Worm (Caenorhabditis elegans) whole organism, early embryonic: ENCODE data around the gene cyp-35A1.
"Not testable (repeated sequence)": the region's sequence is repeated elsewhere in the genome, so short reads cannot be mapped to it uniquely, and the experiment has no call there.

Source experiments
- B0310.2 ChIP-seq: sonication (generic microtip); optimal IDR thresholded peaks from 2 replicates; lab custom pipeline; 2016; ENCODE audit warnings: mild to moderate bottlenecking, missing genetic modification characterization, missing compliant biosample characterization
- F13C5.2 ChIP-seq: sonication (generic microtip); optimal IDR thresholded peaks from 2 replicates; lab custom pipeline; 2017; ENCODE audit warnings: mild to moderate bottlenecking, missing genetic modification characterization, inconsistent platforms, missing compliant biosample characterization
- aly-1 ChIP-seq: sonication (generic microtip); optimal IDR thresholded peaks from 2 replicates; lab custom pipeline; 2016; ENCODE audit warnings: missing genetic modification characterization, missing compliant biosample characterization
- ama-1 ChIP-seq: fragments of 150-350 bp; optimal IDR thresholded peaks from 2 replicates; lab custom pipeline; 2014
- ceh-13 ChIP-seq: fragments of 200-800 bp; sonication (Bioruptor generic); optimal IDR thresholded peaks from 2 replicates; lab custom pipeline; 2018; ENCODE audit warnings: mild to moderate bottlenecking, missing genetic modification characterization, missing compliant biosample characterization
- ceh-36 ChIP-seq: sonication (generic microtip); optimal IDR thresholded peaks from 2 replicates; lab custom pipeline; 2016; ENCODE audit warnings: missing genetic modification characterization, inconsistent platforms, missing compliant biosample characterization
- ets-7 ChIP-seq: sonication (generic microtip); optimal IDR thresholded peaks from 2 replicates; lab custom pipeline; 2016; ENCODE audit warnings: missing genotype, missing genetic modification characterization, missing compliant biosample characterization
- flt-1 ChIP-seq: fragments of 200-800 bp; sonication (Bioruptor generic); IDR thresholded peaks from 2 replicates; pipeline ENCODE4 v1.3.6; 2022; ENCODE audit warnings: missing genetic modification characterization, missing compliant biosample characterization
- hmbx-1 ChIP-seq: sonication (generic microtip); optimal IDR thresholded peaks from 2 replicates; lab custom pipeline; 2016; ENCODE audit warnings: mild to moderate bottlenecking, missing genetic modification characterization, missing compliant biosample characterization
- hmg-4 ChIP-seq: fragments of 200-800 bp; sonication (Bioruptor generic); optimal IDR thresholded peaks from 2 replicates; lab custom pipeline; 2018; ENCODE audit warnings: mild to moderate bottlenecking, missing genetic modification characterization, missing compliant biosample characterization
- hnd-1 ChIP-seq: sonication (generic microtip); optimal IDR thresholded peaks from 2 replicates; lab custom pipeline; 2016; ENCODE audit warnings: missing genetic modification characterization, missing compliant biosample characterization
- pes-1 ChIP-seq: fragments of 200-800 bp; sonication (Bioruptor generic); IDR thresholded peaks from 2 replicates; pipeline ENCODE4 v1.3.6; 2022; ENCODE audit warnings: missing genetic modification reagents, missing genetic modification characterization, missing compliant biosample characterization
- scrt-1 ChIP-seq: fragments of 200-800 bp; sonication (Bioruptor generic); IDR thresholded peaks from 2 replicates; pipeline ENCODE4 v1.3.6; 2022; ENCODE audit warnings: missing genetic modification characterization, missing compliant biosample characterization
- sea-1 ChIP-seq: fragments of 200-800 bp; sonication (Bioruptor generic); conservative IDR thresholded peaks from 2 replicates; pipeline ENCODE4 v1.3.6; 2022; ENCODE audit warnings: missing genetic modification characterization, missing compliant biosample characterization
- tbx-11 ChIP-seq: fragments of 200-800 bp; sonication (Bioruptor generic); IDR thresholded peaks from 2 replicates; pipeline ENCODE4 v1.3.6; 2022; ENCODE audit warnings: missing genetic modification characterization, missing compliant biosample characterization
- tbx-37 ChIP-seq: fragments of 200-800 bp; sonication (Bioruptor generic); conservative IDR thresholded peaks from 2 replicates; pipeline ENCODE4 v1.3.6; 2022; ENCODE audit warnings: missing genetic modification reagents, missing genetic modification characterization, missing compliant biosample characterization
- tra-4 ChIP-seq: sonication (generic microtip); optimal IDR thresholded peaks from 2 replicates; lab custom pipeline; 2017; ENCODE audit warnings: missing genetic modification characterization, missing compliant biosample characterization

The cyp-35A1 gene

DNA sequence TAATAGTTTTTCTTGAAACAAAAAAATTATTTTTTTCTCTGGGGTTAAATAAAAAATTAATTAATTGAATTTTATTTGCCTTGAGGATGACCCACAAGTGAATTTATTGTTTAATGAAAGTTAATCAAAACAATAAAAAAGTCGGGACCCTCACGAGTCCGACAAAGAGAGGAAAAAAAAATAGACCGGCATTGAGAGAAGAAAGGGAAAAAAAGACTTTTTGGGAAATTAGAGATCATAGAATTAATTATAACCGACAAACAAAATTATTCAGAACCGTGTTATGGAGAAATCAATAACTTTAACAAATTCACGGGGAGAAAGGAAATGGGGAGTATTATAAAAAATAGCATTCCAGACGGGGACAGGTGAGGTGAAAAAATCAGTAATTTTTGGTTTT, 24.4 kb downstream of the cyp-35A1 start, which contains the start of gene F10G2.7:
Gene F10G2.7 (minus strand): TSS at position 101 of the 400 bp plus-strand sequence.
- TF ChIP-seq tbx-11 (GFP tag; lab: Robert Waterston, UW); F13C5.2 (tag; lab: Kevin White, UChicago); ceh-13 (GFP tag; lab: Kevin White, UChicago): not testable (repeated sequence)

DNA sequence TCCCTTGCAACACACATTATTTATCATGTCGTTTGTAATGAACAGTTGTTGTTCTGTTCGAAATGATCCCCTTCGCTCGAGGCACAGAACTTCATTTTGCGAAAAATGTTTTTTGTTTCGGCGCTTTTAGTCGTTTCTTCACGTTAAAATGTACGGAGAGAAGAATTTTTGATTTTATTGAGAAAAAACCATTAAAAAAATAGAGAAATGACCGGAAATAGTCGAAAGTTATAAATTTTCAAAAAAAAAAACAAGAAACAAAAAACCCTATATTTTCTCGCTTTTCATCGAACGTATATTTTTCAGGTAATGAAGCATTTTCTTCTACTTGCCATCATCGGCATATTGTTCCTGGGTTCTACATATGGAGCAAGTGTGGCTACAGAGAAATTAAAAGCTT, 29.3 kb downstream of the cyp-35A1 start, which contains the start of gene F10G2.1:
Gene F10G2.1 (plus strand): TSS at position 301 of the 400 bp plus-strand sequence.
- no peak for TF ChIP-seq ceh-36 (tag; lab: Kevin White, UChicago)
- no peak for TF ChIP-seq ama-1 (lab: Kevin White, UChicago)
- no peak for TF ChIP-seq tbx-37 (GFP tag; lab: Robert Waterston, UW)
- no peak for TF ChIP-seq hnd-1
- TF ChIP-seq tbx-11 (GFP tag; lab: Robert Waterston, UW), result no peak
- no peak for TF ChIP-seq pes-1 (GFP tag; lab: Robert Waterston, UW)
- no peak for TF ChIP-seq sea-1
- no peak for TF ChIP-seq scrt-1 (GFP tag; lab: Robert Waterston, UW)
- no peak for TF ChIP-seq ceh-13 (GFP tag; lab: Kevin White, UChicago)
- TF ChIP-seq aly-1, result no peak

DNA sequence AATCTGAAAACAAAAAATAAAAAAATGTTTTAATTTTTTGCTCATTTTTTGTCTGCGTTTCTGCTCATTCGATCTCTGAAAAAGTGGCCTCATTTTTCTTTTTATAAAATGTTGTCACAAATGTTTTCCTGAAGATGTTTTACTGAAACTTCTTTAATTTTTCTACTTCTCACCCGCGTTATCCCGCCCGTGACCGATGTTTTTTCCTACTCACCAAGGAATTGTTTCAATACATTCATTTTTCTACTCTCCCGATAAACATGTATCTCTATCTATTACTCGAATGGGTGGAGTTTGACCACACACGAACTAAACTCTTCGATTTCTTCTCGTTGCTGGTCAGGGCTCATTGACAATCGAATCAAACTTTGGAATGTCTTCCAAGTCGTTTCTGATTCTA, 30.7 kb downstream of the cyp-35A1 start, which contains the start of gene F10G2.2:
Gene F10G2.2 (plus strand): TSS at position 301 of the 400 bp plus-strand sequence.
- TF ChIP-seq F13C5.2 (tag; lab: Kevin White, UChicago), result no peak
- TF ChIP-seq B0310.2 (tag; lab: Kevin White, UChicago), result no peak
- no peak for TF ChIP-seq hmg-4 (GFP tag; lab: Kevin White, UChicago)
- no peak for TF ChIP-seq ceh-13 (GFP tag; lab: Kevin White, UChicago)
- TF ChIP-seq ama-1 (lab: Kevin White, UChicago), result no peak
- no peak for TF ChIP-seq tra-4
- TF ChIP-seq tbx-37 (GFP tag; lab: Robert Waterston, UW), result no peak

DNA sequence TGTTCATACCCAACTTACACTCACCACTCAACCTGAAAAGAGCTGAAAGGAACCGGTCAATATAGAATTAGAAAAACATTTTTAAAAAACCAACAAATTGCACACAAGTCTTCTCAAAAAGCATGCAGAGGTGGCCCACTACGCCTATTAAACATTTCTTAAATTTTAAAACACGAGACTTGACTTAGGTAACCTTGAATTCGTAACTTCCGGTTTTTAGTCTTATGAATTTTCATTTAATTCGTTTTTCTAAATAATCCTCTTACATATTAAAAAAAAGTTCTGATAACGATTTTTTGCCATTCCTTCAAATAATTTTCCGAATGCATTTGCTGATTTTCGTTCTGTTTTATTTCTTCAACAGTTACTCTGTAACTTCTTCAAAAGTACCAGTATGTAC, 33.5 kb downstream of the cyp-35A1 start, which contains the start of gene clec-7:
Gene clec-7 (plus strand): TSS at position 301 of the 400 bp plus-strand sequence.
- no peak for TF ChIP-seq tra-4
- no peak for TF ChIP-seq B0310.2 (tag; lab: Kevin White, UChicago)

DNA sequence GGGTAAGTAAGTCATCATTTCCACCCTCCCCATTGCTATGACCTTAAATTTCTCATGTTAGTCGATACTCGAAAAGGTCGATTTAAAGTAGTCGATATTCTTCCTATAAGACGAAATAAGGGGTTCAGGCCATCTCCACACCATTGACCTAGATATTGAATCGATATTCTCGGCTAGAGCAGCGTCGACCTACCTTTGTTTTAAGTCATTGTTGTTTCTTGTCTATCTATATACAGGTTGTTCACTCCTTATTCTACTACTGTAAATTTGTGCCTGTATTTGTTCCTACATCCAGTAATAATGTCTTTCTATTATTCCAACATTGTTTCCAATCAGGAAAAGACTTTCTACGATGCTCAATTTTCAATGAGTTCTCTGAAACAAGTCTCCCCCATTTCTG, 34.6 kb downstream of the cyp-35A1 start, which contains the start of gene F10G2.4:
Gene F10G2.4 (plus strand): TSS at position 301 of the 400 bp plus-strand sequence.
- TF ChIP-seq pes-1 (GFP tag; lab: Robert Waterston, UW) (no peak), tbx-37 (GFP tag; lab: Robert Waterston, UW) (no peak), tra-4 (no peak), B0310.2 (tag; lab: Kevin White, UChicago) (no peak), F13C5.2 (tag; lab: Kevin White, UChicago) (no peak), flt-1 (no peak), tbx-11 (GFP tag; lab: Robert Waterston, UW) (no peak), ceh-13 (GFP tag; lab: Kevin White, UChicago) (no peak), hnd-1 (no peak), scrt-1 (GFP tag; lab: Robert Waterston, UW) (no peak), hmg-4 (GFP tag; lab: Kevin White, UChicago) (no peak), sea-1 (no peak), ama-1 (lab: Kevin White, UChicago) (no peak), ets-7 (tag; lab: Kevin White, UChicago) (no peak)

DNA sequence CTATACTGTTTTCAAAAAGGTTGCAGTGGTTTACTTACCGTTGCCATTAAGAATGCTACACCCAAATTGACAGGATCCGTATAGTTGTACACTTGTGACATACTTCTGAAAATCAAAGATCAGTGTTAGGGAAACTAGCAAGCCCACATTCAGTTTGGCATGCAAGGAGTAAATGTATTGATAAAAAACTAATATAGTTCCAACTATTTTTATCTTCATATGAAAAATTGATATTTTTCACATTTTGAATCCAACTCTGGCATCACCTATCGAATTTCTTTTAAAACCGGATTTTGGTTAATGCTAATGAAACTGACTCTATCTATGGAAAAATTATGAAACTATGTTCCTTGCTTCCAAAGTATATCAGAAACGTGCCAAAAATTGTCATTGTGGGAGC, 36.3 kb downstream of the cyp-35A1 start, which contains the start of gene srx-92:
Gene srx-92 (minus strand): TSS at position 101 of the 400 bp plus-strand sequence.
- TF ChIP-seq hmg-4 (GFP tag; lab: Kevin White, UChicago), result no peak
- no peak for TF ChIP-seq tra-4
- no peak for TF ChIP-seq hmbx-1
- TF ChIP-seq ceh-13 (GFP tag; lab: Kevin White, UChicago), result no peak
- no peak for TF ChIP-seq flt-1
- no peak for TF ChIP-seq scrt-1 (GFP tag; lab: Robert Waterston, UW)
- TF ChIP-seq ama-1 (lab: Kevin White, UChicago), result no peak
- TF ChIP-seq B0310.2 (tag; lab: Kevin White, UChicago), result no peak
- no peak for TF ChIP-seq hnd-1
- TF ChIP-seq ets-7 (tag; lab: Kevin White, UChicago), result no peak
- TF ChIP-seq tbx-37 (GFP tag; lab: Robert Waterston, UW), result no peak

DNA sequence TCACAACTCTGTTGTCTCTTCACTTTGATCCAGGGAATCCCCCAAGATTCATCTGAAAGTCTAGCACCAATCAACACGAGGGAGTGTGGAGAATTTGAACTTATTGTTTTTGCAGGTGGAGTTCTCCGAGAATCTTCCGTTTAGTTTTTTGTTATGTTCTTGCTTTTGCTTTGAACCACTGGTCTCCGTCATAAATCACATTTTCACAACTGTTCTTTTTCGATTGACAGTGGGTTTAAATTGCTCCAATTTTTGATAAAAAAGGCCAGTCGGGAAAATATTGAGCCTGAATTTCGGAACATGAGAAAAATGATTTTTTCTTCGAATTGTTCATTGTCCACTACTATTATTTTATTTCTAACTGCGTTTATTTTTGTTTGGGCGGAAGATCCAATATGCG, 39.7 kb downstream of the cyp-35A1 start, which contains the start of gene F10G2.10:
Gene F10G2.10 (plus strand): TSS at position 301 of the 400 bp plus-strand sequence.
- TF ChIP-seq ceh-13 (GFP tag; lab: Kevin White, UChicago), result no peak
- no peak for TF ChIP-seq scrt-1 (GFP tag; lab: Robert Waterston, UW)
- TF ChIP-seq hnd-1, result no peak
- no peak for TF ChIP-seq flt-1
- no peak for TF ChIP-seq tbx-11 (GFP tag; lab: Robert Waterston, UW)
- TF ChIP-seq B0310.2 (tag; lab: Kevin White, UChicago), result no peak
- no peak for TF ChIP-seq ets-7 (tag; lab: Kevin White, UChicago)
- TF ChIP-seq hmg-4 (GFP tag; lab: Kevin White, UChicago), result no peak
- TF ChIP-seq ama-1 (lab: Kevin White, UChicago), result no peak
- TF ChIP-seq pes-1 (GFP tag; lab: Robert Waterston, UW), result no peak
- no peak for TF ChIP-seq tbx-37 (GFP tag; lab: Robert Waterston, UW)
- TF ChIP-seq F13C5.2 (tag; lab: Kevin White, UChicago), result no peak
- no peak for TF ChIP-seq aly-1
- no peak for TF ChIP-seq ceh-36 (tag; lab: Kevin White, UChicago)
- TF ChIP-seq hmbx-1, result no peak
- no peak for TF ChIP-seq sea-1

DNA sequence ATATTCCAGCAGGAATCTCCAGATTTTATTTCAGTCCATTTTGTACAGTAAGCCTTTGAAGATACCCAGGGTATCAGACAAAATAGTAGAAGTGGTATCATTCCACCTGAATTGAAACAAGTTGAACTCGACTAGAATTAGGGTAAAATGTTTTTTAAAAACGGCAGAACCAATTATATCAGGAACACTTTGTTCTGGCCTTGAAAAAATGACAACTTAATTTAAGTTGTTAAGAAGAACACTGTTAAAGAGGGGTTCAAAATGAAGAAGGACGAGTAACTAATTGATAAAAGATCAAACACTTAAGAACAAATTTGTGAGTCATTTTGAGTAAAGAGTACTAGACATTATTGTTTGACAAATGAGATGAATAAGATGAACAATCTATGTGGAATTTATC, 40.7 kb downstream of the cyp-35A1 start, which contains the start of gene lmd-4:
Gene lmd-4 (minus strand): TSS at position 101 of the 400 bp plus-strand sequence.
- TF ChIP-seq sea-1, result no peak
- TF ChIP-seq ceh-13 (GFP tag; lab: Kevin White, UChicago), result no peak
- TF ChIP-seq F13C5.2 (tag; lab: Kevin White, UChicago), result no peak
- no peak for TF ChIP-seq flt-1
- no peak for TF ChIP-seq ets-7 (tag; lab: Kevin White, UChicago)
- TF ChIP-seq hnd-1, result no peak
- no peak for TF ChIP-seq tbx-11 (GFP tag; lab: Robert Waterston, UW)
- TF ChIP-seq tra-4, result no peak
- TF ChIP-seq hmg-4 (GFP tag; lab: Kevin White, UChicago), result no peak
- TF ChIP-seq pes-1 (GFP tag; lab: Robert Waterston, UW), result no peak
- TF ChIP-seq aly-1, result no peak
